Fruit fly (Drosophila melanogaster) whole organism, wandering third instar larva: ENCODE measurements around the gene CG13003.

ENCODE experiments used
- CrebA ChIP-seq: fragments of 200-800 bp; sonication (Bioruptor generic); optimal IDR thresholded peaks from 2 replicates; lab custom pipeline; 2016; ENCODE audit warnings: missing biosample characterization, mild to moderate bottlenecking, missing genetic modification characterization, borderline replicate concordance
- GATAd ChIP-seq: sonication (Bioruptor generic); optimal IDR thresholded peaks from 2 replicates; lab custom pipeline; 2016; ENCODE audit warnings: missing biosample characterization, missing genetic modification characterization
- br ChIP-seq: fragments of 200-800 bp; sonication (Bioruptor generic); optimal IDR thresholded peaks from 2 replicates; lab custom pipeline; 2016; ENCODE audit warnings: missing biosample characterization, missing genetic modification characterization
- foxo ChIP-seq, 2 experiments: fragments of 200-800 bp; sonication (Bioruptor generic); optimal IDR thresholded peaks; 2 replicates in 1 of 2; 3 replicates in 1 of 2; lab custom pipeline; 2016 to 2017; ENCODE audit warnings: missing biosample characterization in 2 of 2, missing genetic modification characterization in 2 of 2
- fru ChIP-seq: fragments of 200-800 bp; sonication (Bioruptor generic); optimal IDR thresholded peaks from 3 replicates; lab custom pipeline; 2016; ENCODE audit warnings: missing biosample characterization, mild to moderate bottlenecking, missing genetic modification characterization
- h ChIP-seq: fragments of 200-800 bp; sonication (Bioruptor generic); optimal IDR thresholded peaks from 3 replicates; lab custom pipeline; 2016; ENCODE audit warnings: missing biosample characterization, mild to moderate bottlenecking, missing genetic modification characterization
- pan ChIP-seq: fragments of >200 bp; optimal IDR thresholded peaks from 2 replicates; lab custom pipeline; 2017
- psq ChIP-seq: fragments of 200-800 bp; sonication (Bioruptor generic); optimal IDR thresholded peaks from 3 replicates; lab custom pipeline; 2017; ENCODE audit warnings: missing biosample characterization, mild to moderate bottlenecking, missing genetic modification characterization, moderate library complexity
- sv ChIP-seq: fragments of 200-800 bp; sonication (Bioruptor generic); optimal IDR thresholded peaks from 3 replicates; lab custom pipeline; 2016; ENCODE audit warnings: missing biosample characterization, missing genetic modification characterization
- usp ChIP-seq: fragments of >200 bp; optimal IDR thresholded peaks from 2 replicates; lab custom pipeline; 2017; ENCODE audit warnings: missing biosample characterization, missing genetic modification characterization

dm6 chrX:16800530-16801027 lies 75.8 kb downstream of the CG13003 start, which contains the start of the genes CG9132 and CG4789:
- TF ChIP-seq fru (GFP tag; lab: Kevin White, UChicago) (no peak), pan (lab: Kevin White, UChicago) (no peak), GATAd (GFP tag; lab: Kevin White, UChicago) (no peak), foxo (GFP tag; optimal IDR thresholded peaks at IDR 0.05; lab: Kevin White, UChicago) (no peak), CrebA (GFP tag; lab: Kevin White, UChicago) (no peak), psq (GFP tag; lab: Kevin White, UChicago) (no peak), usp (GFP tag; lab: Kevin White, UChicago) (no peak), h (no peak), sv (GFP tag; lab: Kevin White, UChicago) (no peak), br (no peak)
